Fruit fly (Drosophila melanogaster) whole organism, embryonic: ENCODE data around the gene her.

Source experiments
- BEAF-32 ChIP-seq: fragments of 200-800 bp; sonication (Bioruptor generic); optimal IDR thresholded peaks from 3 replicates; lab custom pipeline; 2017; ENCODE audit warnings: missing biosample characterization, missing genetic modification characterization, mild to moderate bottlenecking, moderate library complexity, missing genetic modification reagents
- CG10462 ChIP-seq: fragments of 200-800 bp; sonication (Bioruptor generic); optimal IDR thresholded peaks from 2 replicates; lab custom pipeline; 2016; ENCODE audit warnings: missing biosample characterization, missing genetic modification characterization
- CG14860 ChIP-seq: fragments of 200-800 bp; sonication (Bioruptor generic); IDR thresholded peaks from 3 replicates; pipeline ENCODE4 v1.3.6; 2022; ENCODE audit warnings: missing biosample characterization, missing genetic modification characterization; ENCODE audit not compliant: partially characterized antibody
- CG17328 ChIP-seq: fragments of 200-800 bp; sonication (Bioruptor generic); IDR thresholded peaks from 2 replicates; pipeline ENCODE4 v1.3.6; 2022; ENCODE audit warnings: missing biosample characterization, missing genetic modification characterization
- CG1792 ChIP-seq: fragments of 200-800 bp; sonication (Bioruptor generic); optimal IDR thresholded peaks from 2 replicates; lab custom pipeline; 2016; ENCODE audit warnings: missing biosample characterization, missing genetic modification characterization
- CG18599 ChIP-seq: fragments of 200-800 bp; sonication (Bioruptor generic); optimal IDR thresholded peaks from 3 replicates; lab custom pipeline; 2017; ENCODE audit warnings: missing biosample characterization, missing genetic modification characterization, mild to moderate bottlenecking, moderate library complexity, missing genetic modification reagents
- CG3838 ChIP-seq: fragments of 200-800 bp; sonication (Bioruptor generic); optimal IDR thresholded peaks from 3 replicates; lab custom pipeline; 2016; ENCODE audit warnings: missing biosample characterization, missing genetic modification characterization
- CG3995 ChIP-seq: fragments of 200-800 bp; sonication (Bioruptor generic); optimal IDR thresholded peaks from 3 replicates; lab custom pipeline; 2016; ENCODE audit warnings: missing biosample characterization, missing genetic modification characterization
- CG6272 ChIP-seq: fragments of 200-800 bp; sonication (Bioruptor generic); IDR thresholded peaks from 2 replicates; pipeline ENCODE4 v1.3.6; 2022; ENCODE audit warnings: missing biosample characterization, missing genetic modification characterization
- CG7745 ChIP-seq: fragments of 200-800 bp; sonication (Bioruptor generic); optimal IDR thresholded peaks from 2 replicates; lab custom pipeline; 2018; ENCODE audit warnings: missing biosample characterization, mild to moderate bottlenecking, missing genetic modification characterization, moderate library complexity
- CG9797 ChIP-seq: fragments of 200-800 bp; sonication (Bioruptor generic); optimal IDR thresholded peaks from 3 replicates; lab custom pipeline; 2018; ENCODE audit warnings: missing biosample characterization, mild to moderate bottlenecking, missing genetic modification characterization
- CHES-1-like ChIP-seq: fragments of 200-800 bp; sonication (Bioruptor generic); optimal IDR thresholded peaks from 2 replicates; lab custom pipeline; 2016; ENCODE audit warnings: missing biosample characterization, missing genetic modification characterization
- CTCF ChIP-seq: fragments of 200-800 bp; sonication (Bioruptor generic); optimal IDR thresholded peaks from 2 replicates; lab custom pipeline; 2017; ENCODE audit warnings: missing biosample characterization, mild to moderate bottlenecking, missing genetic modification characterization, moderate library complexity
- D19B ChIP-seq: fragments of 200-800 bp; sonication (Bioruptor generic); optimal IDR thresholded peaks from 2 replicates; lab custom pipeline; 2017; ENCODE audit warnings: missing biosample characterization, mild to moderate bottlenecking, missing genetic modification characterization
- Dfd ChIP-seq, 2 experiments: fragments of >200 bp; optimal IDR thresholded peaks; 2 replicates each; lab custom pipeline; 2017; ENCODE audit warnings: missing biosample characterization in 2 of 2, missing genetic modification characterization in 2 of 2
- Doc3 ChIP-seq: fragments of 200-800 bp; sonication (Bioruptor generic); IDR thresholded peaks from 3 replicates; pipeline ENCODE4 v1.3.6; 2022; ENCODE audit warnings: missing biosample characterization, missing genetic modification characterization; ENCODE audit not compliant: partially characterized antibody
- Gug ChIP-seq: fragments of 200-800 bp; sonication (Bioruptor generic); IDR thresholded peaks from 4 replicates; pipeline ENCODE4 v1.3.6; 2022; ENCODE audit warnings: missing biosample characterization, missing genetic modification characterization
- HLH54F ChIP-seq: fragments of 200-800 bp; sonication (Bioruptor generic); optimal IDR thresholded peaks from 3 replicates; lab custom pipeline; 2016; ENCODE audit warnings: missing biosample characterization, missing genetic modification characterization
- Med ChIP-seq: fragments of 200-800 bp; sonication (Bioruptor generic); peaks from one replicate; lab custom pipeline; 2016; ENCODE audit warnings: missing biosample characterization, missing genetic modification characterization, mild to moderate bottlenecking, inconsistent platforms, moderate library complexity
- Pdp1 ChIP-seq, 2 experiments: fragments of 200-800 bp; sonication (Bioruptor generic); optimal IDR thresholded peaks; 3 replicates each; lab custom pipeline; 2016; ENCODE audit warnings: missing biosample characterization in 2 of 2, missing genetic modification characterization in 2 of 2, mild to moderate bottlenecking in 1 of 2, moderate library complexity in 1 of 2
- Tbp ChIP-seq: fragments of >200 bp; optimal IDR thresholded peaks from 2 replicates; lab custom pipeline; 2018; ENCODE audit warnings: missing biosample characterization, missing genetic modification characterization
- al ChIP-seq: fragments of 200-800 bp; sonication (Bioruptor generic); IDR thresholded peaks from 2 replicates; pipeline ENCODE4 v1.3.6; 2022; ENCODE audit warnings: missing biosample characterization, missing genetic modification characterization
- ash1 ChIP-seq: fragments of 200-800 bp; sonication (Bioruptor generic); optimal IDR thresholded peaks from 2 replicates; lab custom pipeline; 2018; ENCODE audit warnings: missing biosample characterization, mild to moderate bottlenecking, missing genetic modification characterization
- bsh ChIP-seq, 2 experiments: fragments of 200-800 bp; sonication (Bioruptor generic); optimal IDR thresholded peaks; 2 replicates each; lab custom pipeline; 2017 to 2018; ENCODE audit warnings: mild to moderate bottlenecking in 2 of 2, missing biosample characterization in 2 of 2, missing genetic modification characterization in 2 of 2, moderate library complexity in 1 of 2
- cg ChIP-seq: fragments of 200-800 bp; sonication (Bioruptor generic); optimal IDR thresholded peaks from 3 replicates; lab custom pipeline; 2019; ENCODE audit warnings: missing biosample characterization, mild to moderate bottlenecking, missing genetic modification characterization, moderate library complexity
- crol ChIP-seq: fragments of 200-800 bp; sonication (Bioruptor generic); IDR thresholded peaks from 2 replicates; pipeline ENCODE4 v1.3.6; 2022; ENCODE audit warnings: missing biosample characterization, missing genetic modification characterization
- dm ChIP-seq: fragments of 200-800 bp; sonication (Bioruptor generic); optimal IDR thresholded peaks from 3 replicates; lab custom pipeline; 2016; ENCODE audit warnings: missing biosample characterization, missing genetic modification characterization
- en ChIP-seq: fragments of 200-800 bp; sonication (Bioruptor generic); optimal IDR thresholded peaks from 2 replicates; lab custom pipeline; 2016; ENCODE audit warnings: missing biosample characterization, missing genetic modification characterization
- fd96Cb ChIP-seq: fragments of 200-800 bp; sonication (Bioruptor generic); optimal IDR thresholded peaks from 2 replicates; lab custom pipeline; 2018; ENCODE audit warnings: missing biosample characterization, mild to moderate bottlenecking, missing genetic modification characterization, moderate library complexity
- gsb-n ChIP-seq: fragments of 200-800 bp; sonication (Bioruptor generic); optimal IDR thresholded peaks from 3 replicates; lab custom pipeline; 2018; ENCODE audit warnings: missing biosample characterization, mild to moderate bottlenecking, missing genetic modification characterization
- nau ChIP-seq: fragments of 200-800 bp; sonication (Bioruptor generic); optimal IDR thresholded peaks from 3 replicates; lab custom pipeline; 2017; ENCODE audit warnings: missing biosample characterization, mild to moderate bottlenecking, missing genetic modification characterization, missing genetic modification reagents
- nerfin-2 ChIP-seq: fragments of 200-800 bp; sonication (Bioruptor generic); IDR thresholded peaks from 2 replicates; pipeline ENCODE4 v1.3.6; 2022; ENCODE audit warnings: missing biosample characterization, missing genetic modification characterization; ENCODE audit not compliant: partially characterized antibody
- pfk ChIP-seq: fragments of 200-800 bp; sonication (Bioruptor generic); optimal IDR thresholded peaks from 2 replicates; lab custom pipeline; 2018; ENCODE audit warnings: missing biosample characterization, mild to moderate bottlenecking, missing genetic modification characterization, moderate library complexity
- pnt ChIP-seq: fragments of 200-800 bp; sonication (Bioruptor generic); optimal IDR thresholded peaks from 3 replicates; lab custom pipeline; 2016; ENCODE audit warnings: missing biosample characterization, missing genetic modification characterization
- psq ChIP-seq: fragments of 200-800 bp; sonication (Bioruptor generic); optimal IDR thresholded peaks from 2 replicates; lab custom pipeline; 2017; ENCODE audit warnings: missing biosample characterization, missing genetic modification characterization
- rib ChIP-seq: fragments of 200-800 bp; sonication (Bioruptor generic); IDR thresholded peaks from 2 replicates; pipeline ENCODE4 v1.3.6; 2022; ENCODE audit warnings: missing biosample characterization, missing genetic modification characterization
- ro ChIP-seq: fragments of 200-800 bp; sonication (Bioruptor generic); IDR thresholded peaks from 2 replicates; pipeline ENCODE4 v1.3.6; 2022; ENCODE audit warnings: missing biosample characterization, missing genetic modification characterization
- sd ChIP-seq: fragments of 200-800 bp; sonication (Bioruptor generic); optimal IDR thresholded peaks from 3 replicates; lab custom pipeline; 2018; ENCODE audit warnings: missing biosample characterization, mild to moderate bottlenecking, missing genetic modification characterization, moderate library complexity
- sens ChIP-seq: fragments of 200-800 bp; sonication (Bioruptor generic); peaks from one replicate; lab custom pipeline; 2016; ENCODE audit warnings: missing biosample characterization, missing genetic modification characterization
- trem ChIP-seq: fragments of 200-800 bp; optimal IDR thresholded peaks from 3 replicates; lab custom pipeline; 2019; ENCODE audit warnings: missing biosample characterization, mild to moderate bottlenecking, missing genetic modification characterization, moderate library complexity
- zfh2 ChIP-seq: fragments of 200-800 bp; sonication (Bioruptor generic); optimal IDR thresholded peaks from 2 replicates; lab custom pipeline; 2016; ENCODE audit warnings: missing biosample characterization, missing genetic modification characterization

her gene

DNA sequence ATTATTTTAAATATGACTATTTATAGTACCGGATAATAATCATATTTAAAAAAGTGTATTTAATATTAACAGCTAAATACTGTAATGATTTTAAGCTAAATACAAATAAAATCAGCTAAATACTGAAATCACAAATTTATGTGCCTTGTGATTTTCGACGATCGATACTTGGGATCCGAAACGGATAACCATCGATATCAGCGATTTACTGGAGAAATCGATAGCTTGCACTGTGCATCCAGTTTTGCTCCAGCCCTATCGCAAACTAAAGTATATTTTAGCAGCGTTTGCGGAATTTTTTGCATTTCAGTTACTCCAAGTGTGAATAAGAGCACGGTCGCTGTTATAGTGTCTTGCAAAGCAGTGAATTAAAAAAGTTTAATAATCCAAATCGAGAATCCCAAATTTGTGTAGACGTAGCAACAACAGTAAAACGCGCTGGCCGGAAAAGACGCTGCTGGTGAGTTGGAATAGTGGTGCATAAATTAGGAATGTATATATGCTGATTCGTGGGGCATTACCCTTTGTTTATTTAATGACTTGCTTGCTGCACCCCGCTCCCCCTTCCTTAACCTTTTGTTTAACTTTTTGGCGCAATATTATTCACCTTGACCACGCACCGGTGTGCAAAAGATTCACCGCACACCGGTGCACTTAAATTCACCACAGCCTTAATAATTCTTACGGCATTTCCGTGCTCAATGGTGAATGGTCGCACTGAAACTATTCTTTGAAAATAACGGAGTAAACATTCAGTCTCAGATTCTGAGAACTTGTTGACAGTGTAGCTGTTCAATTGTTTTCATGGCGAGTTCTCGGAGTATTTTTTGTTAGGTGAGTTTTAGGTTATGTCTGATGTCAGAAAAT is 3.1 kb downstream of the her start, which contains the start of the genes grp and squ (continued):
- TF ChIP-seq Med (GFP tag; lab: Kevin White, UChicago) (peak; percentile 80), CG3995 (peak; percentile 99), sens (GFP tag; lab: Kevin White, UChicago) (peak; percentile 85), sd (peak; percentile 30), bsh (GFP tag; optimal IDR thresholded peaks at IDR 0.05; lab: Kevin White, UChicago) (no peak), ro (no peak), BEAF-32 (GFP tag; lab: Kevin White, UChicago) (peak; percentile 88), CG3838 (no peak), CG1792 (GFP tag; lab: Kevin White, UChicago) (no peak), gsb-n (tag; lab: Kevin White, UChicago) (peak; percentile 51), Dfd (GFP tag; optimal IDR thresholded peaks at IDR 0.05; lab: Kevin White, UChicago) (no peak), dm (GFP tag; lab: Kevin White, UChicago) (peak; percentile 9), Gug (GFP tag; lab: Robert Waterston, UW) (no peak), CG9797 (GFP tag; lab: Kevin White, UChicago) (peak; percentile 59), CG6272 (GFP tag; lab: Robert Waterston, UW) (peak; percentile 26; the same call in 1 of the 2 replicates), Pdp1 (GFP tag; optimal IDR thresholded peaks at IDR 0.05; lab: Kevin White, UChicago) (no peak), trem (tag; lab: Kevin White, UChicago) (peak; percentile 17), CG17328 (GFP tag; lab: Robert Waterston, UW) (no peak), ash1 (GFP tag; lab: Kevin White, UChicago) (no peak), cg (peak; percentile 6), rib (peak; percentile 36; the same call in 1 of the 2 replicates), CHES-1-like (GFP tag; lab: Kevin White, UChicago) (peak; percentile 31), CG10462 (GFP tag; lab: Kevin White, UChicago) (no peak), pfk (GFP tag; lab: Kevin White, UChicago) (peak; percentile 9), HLH54F (peak; percentile 37), CTCF (peak; percentile 36)

DNA sequence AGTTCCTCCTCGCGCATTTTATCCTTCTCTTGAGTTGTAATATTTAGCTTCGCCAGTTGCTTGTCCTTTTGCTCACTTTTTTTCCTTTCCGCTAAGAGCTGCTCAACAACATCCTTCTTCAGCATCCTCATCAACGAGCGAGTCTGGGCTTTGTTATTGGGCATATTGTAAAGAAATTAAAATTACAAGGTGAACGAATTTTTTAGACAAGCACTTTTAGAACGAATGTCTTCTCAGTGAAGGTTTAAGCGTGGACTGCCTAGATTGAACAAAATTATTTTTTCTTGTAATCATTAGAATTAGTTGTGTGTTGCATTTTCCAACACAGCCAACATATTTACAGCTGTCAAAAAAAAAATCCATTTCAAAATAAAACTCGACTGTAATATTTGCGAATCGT is 5.2 kb downstream of the her start, which contains the start of gene CG33552:
Gene CG33552, plus strand, starts transcription at position 301 of the 400 bp plus-strand sequence.
- TF ChIP-seq pnt (GFP tag; lab: Kevin White, UChicago) (no peak), Doc3 (no peak), CG7745 (tag; lab: Kevin White, UChicago) (no peak), crol (GFP tag; lab: Robert Waterston, UW) (no peak), en (no peak), D19B (GFP tag; lab: Kevin White, UChicago) (no peak), cg (no peak), Tbp (GFP tag; lab: Kevin White, UChicago) (no peak), CG14860 (GFP tag; lab: Robert Waterston, UW) (no peak), zfh2 (GFP tag; lab: Kevin White, UChicago) (no peak), psq (no peak), al (GFP tag; lab: Robert Waterston, UW) (no peak), nau (GFP tag; lab: Kevin White, UChicago) (no peak), CG18599 (GFP tag; lab: Kevin White, UChicago) (no peak), nerfin-2 (GFP tag; lab: Robert Waterston, UW) (no peak), fd96Cb (tag; lab: Kevin White, UChicago) (no peak)
